Fruit fly (Drosophila melanogaster) whole organism, embryonic: ENCODE data around the gene Pfdn2.

Experiments used
- Ada2b ChIP-seq: fragments of 200-800 bp; sonication (Bioruptor generic); IDR thresholded peaks from 2 replicates; pipeline ENCODE4 v1.3.6; 2022; ENCODE audit warnings: missing biosample characterization, missing genetic modification characterization
- Adf1 ChIP-seq: fragments of 200-800 bp; sonication (Bioruptor generic); IDR thresholded peaks from 2 replicates; pipeline ENCODE4 v1.3.6; 2022; ENCODE audit warnings: missing biosample characterization, missing genetic modification characterization
- CG10209 ChIP-seq: fragments of 200-800 bp; sonication (Bioruptor generic); optimal IDR thresholded peaks from 3 replicates; lab custom pipeline; 2017; ENCODE audit warnings: missing biosample characterization, mild to moderate bottlenecking, missing genetic modification characterization, missing genetic modification reagents
- CG10462 ChIP-seq: fragments of 200-800 bp; sonication (Bioruptor generic); optimal IDR thresholded peaks from 2 replicates; lab custom pipeline; 2016; ENCODE audit warnings: missing biosample characterization, missing genetic modification characterization
- CG10565 ChIP-seq: fragments of 200-800 bp; sonication (Bioruptor generic); optimal IDR thresholded peaks from 3 replicates; lab custom pipeline; 2016; ENCODE audit warnings: missing biosample characterization, mild to moderate bottlenecking, missing genetic modification characterization
- CG11504 ChIP-seq: fragments of 200-800 bp; sonication (Bioruptor generic); optimal IDR thresholded peaks from 3 replicates; lab custom pipeline; 2019; ENCODE audit warnings: missing biosample characterization, mild to moderate bottlenecking, missing genetic modification characterization, moderate library complexity
- CG11723 ChIP-seq: fragments of 200-800 bp; sonication (Bioruptor generic); optimal IDR thresholded peaks from 2 replicates; lab custom pipeline; 2017; ENCODE audit warnings: missing biosample characterization, mild to moderate bottlenecking, missing genetic modification characterization
- CG12391 ChIP-seq: fragments of 200-800 bp; sonication (Bioruptor generic); optimal IDR thresholded peaks from 3 replicates; lab custom pipeline; 2018; ENCODE audit warnings: missing biosample characterization, mild to moderate bottlenecking, missing genetic modification characterization, moderate library complexity
- CG13296 ChIP-seq: fragments of 200-800 bp; sonication (Bioruptor generic); optimal IDR thresholded peaks from 3 replicates; lab custom pipeline; 2018; ENCODE audit warnings: missing biosample characterization, mild to moderate bottlenecking, missing genetic modification characterization
- CG14014 ChIP-seq: fragments of 200-800 bp; sonication (Bioruptor generic); IDR thresholded peaks from 2 replicates; pipeline ENCODE4 v1.3.6; 2022; ENCODE audit warnings: missing biosample characterization, missing genetic modification characterization
- CG15011 ChIP-seq: fragments of 200-800 bp; sonication (Bioruptor generic); optimal IDR thresholded peaks from 3 replicates; lab custom pipeline; 2018; ENCODE audit warnings: missing biosample characterization, mild to moderate bottlenecking, missing genetic modification characterization
- CG17361 ChIP-seq: fragments of 200-800 bp; sonication (Bioruptor generic); IDR thresholded peaks from 3 replicates; pipeline ENCODE4 v1.3.6; 2022; ENCODE audit warnings: missing biosample characterization, missing genetic modification characterization
- CG17802 ChIP-seq: fragments of 200-800 bp; sonication (Bioruptor generic); optimal IDR thresholded peaks from 2 replicates; lab custom pipeline; 2018; ENCODE audit warnings: missing biosample characterization, mild to moderate bottlenecking, missing genetic modification characterization, moderate library complexity
- CG34224 ChIP-seq: fragments of 200-800 bp; sonication (Bioruptor generic); IDR thresholded peaks from 3 replicates; pipeline ENCODE4 v1.3.6; 2022; ENCODE audit warnings: missing biosample characterization, missing genetic modification characterization; ENCODE audit not compliant: partially characterized antibody
- CG5245 ChIP-seq: fragments of 200-800 bp; sonication (Bioruptor generic); optimal IDR thresholded peaks from 3 replicates; lab custom pipeline; 2016; ENCODE audit warnings: missing biosample characterization, missing genetic modification characterization
- CG8359 ChIP-seq: fragments of 200-800 bp; sonication (Bioruptor generic); optimal IDR thresholded peaks from 2 replicates; lab custom pipeline; 2017; ENCODE audit warnings: missing biosample characterization, mild to moderate bottlenecking, missing genetic modification characterization, borderline replicate concordance
- CG8924 ChIP-seq: fragments of 200-800 bp; optimal IDR thresholded peaks from 3 replicates; lab custom pipeline; 2019; ENCODE audit warnings: missing biosample characterization, mild to moderate bottlenecking, missing genetic modification characterization, moderate library complexity
- CG9215 ChIP-seq: fragments of 200-800 bp; sonication (Bioruptor generic); IDR thresholded peaks from 2 replicates; pipeline ENCODE4 v1.3.6; 2022; ENCODE audit warnings: missing biosample characterization, missing genetic modification characterization
- Dbx ChIP-seq: fragments of 200-800 bp; sonication (Bioruptor generic); IDR thresholded peaks from 3 replicates; pipeline ENCODE4 v1.3.6; 2022; ENCODE audit warnings: missing biosample characterization, missing genetic modification characterization
- Dek ChIP-seq: fragments of 200-800 bp; sonication (Bioruptor generic); optimal IDR thresholded peaks from 3 replicates; lab custom pipeline; 2019; ENCODE audit warnings: missing biosample characterization, mild to moderate bottlenecking, missing genetic modification characterization, moderate library complexity
- Dref ChIP-seq: fragments of 200-800 bp; sonication (Bioruptor generic); IDR thresholded peaks from 2 replicates; pipeline ENCODE4 v1.3.6; 2022; ENCODE audit warnings: missing biosample characterization, missing genetic modification characterization
- HLHmδ ChIP-seq: fragments of 200-800 bp; sonication (Bioruptor generic); optimal IDR thresholded peaks from 2 replicates; lab custom pipeline; 2018; ENCODE audit warnings: missing biosample characterization, mild to moderate bottlenecking, missing genetic modification characterization, moderate library complexity
- MBD-R2 ChIP-seq: fragments of 200-800 bp; sonication (Bioruptor generic); IDR thresholded peaks from 2 replicates; pipeline ENCODE4 v1.3.6; 2022; ENCODE audit warnings: missing biosample characterization, missing genetic modification characterization
- Max ChIP-seq: fragments of 200-800 bp; sonication (Bioruptor generic); optimal IDR thresholded peaks from 2 replicates; lab custom pipeline; 2016; ENCODE audit warnings: missing biosample characterization, mild to moderate bottlenecking, missing genetic modification characterization
- Meics ChIP-seq: fragments of 200-800 bp; sonication (Bioruptor generic); optimal IDR thresholded peaks from 2 replicates; lab custom pipeline; 2017; ENCODE audit warnings: missing biosample characterization, mild to moderate bottlenecking, missing genetic modification characterization
- Nf-YA ChIP-seq: fragments of 200-800 bp; sonication (Bioruptor generic); IDR thresholded peaks from 2 replicates; pipeline ENCODE4 v1.3.6; 2022; ENCODE audit warnings: missing biosample characterization, missing genetic modification characterization
- Nf-YC ChIP-seq: fragments of 200-800 bp; optimal IDR thresholded peaks from 3 replicates; lab custom pipeline; 2019; ENCODE audit warnings: missing biosample characterization, mild to moderate bottlenecking, missing genetic modification characterization, moderate library complexity
- Oli ChIP-seq: fragments of 200-800 bp; sonication (Bioruptor generic); optimal IDR thresholded peaks from 2 replicates; lab custom pipeline; 2018; ENCODE audit warnings: missing biosample characterization, mild to moderate bottlenecking, missing genetic modification characterization, moderate library complexity
- Opbp ChIP-seq: fragments of 200-800 bp; sonication (Bioruptor generic); IDR thresholded peaks from 3 replicates; pipeline ENCODE4 v1.3.6; 2022; ENCODE audit warnings: missing biosample characterization, missing genetic modification characterization; ENCODE audit not compliant: partially characterized antibody
- Sry-β ChIP-seq: fragments of 200-800 bp; sonication (Bioruptor generic); optimal IDR thresholded peaks from 2 replicates; lab custom pipeline; 2018; ENCODE audit warnings: missing biosample characterization, mild to moderate bottlenecking, missing genetic modification characterization, moderate library complexity
- Vsx1 ChIP-seq: fragments of 200-800 bp; sonication (Bioruptor generic); optimal IDR thresholded peaks from 2 replicates; lab custom pipeline; 2017; ENCODE audit warnings: missing biosample characterization, mild to moderate bottlenecking, missing genetic modification characterization, missing genetic modification reagents
- YL-1 ChIP-seq: fragments of 200-800 bp; sonication (Bioruptor generic); optimal IDR thresholded peaks from 3 replicates; lab custom pipeline; 2017; ENCODE audit warnings: missing biosample characterization, mild to moderate bottlenecking, missing genetic modification characterization
- abd-A ChIP-seq: fragments of 200-800 bp; sonication (Bioruptor generic); optimal IDR thresholded peaks from 3 replicates; lab custom pipeline; 2019; ENCODE audit warnings: missing biosample characterization, mild to moderate bottlenecking, missing genetic modification characterization, moderate library complexity
- bigmax ChIP-seq: fragments of 200-800 bp; sonication (Bioruptor generic); optimal IDR thresholded peaks from 2 replicates; lab custom pipeline; 2018; ENCODE audit warnings: missing biosample characterization, mild to moderate bottlenecking, missing genetic modification characterization
- bsh ChIP-seq, 2 experiments: fragments of 200-800 bp; sonication (Bioruptor generic); optimal IDR thresholded peaks; 2 replicates each; lab custom pipeline; 2017 to 2018; ENCODE audit warnings: mild to moderate bottlenecking in 2 of 2, missing biosample characterization in 2 of 2, missing genetic modification characterization in 2 of 2, moderate library complexity in 1 of 2
- cad ChIP-seq: fragments of >200 bp; optimal IDR thresholded peaks from 2 replicates; lab custom pipeline; 2017; ENCODE audit warnings: missing biosample characterization, missing genetic modification characterization
- crol ChIP-seq: fragments of 200-800 bp; sonication (Bioruptor generic); IDR thresholded peaks from 2 replicates; pipeline ENCODE4 v1.3.6; 2022; ENCODE audit warnings: missing biosample characterization, missing genetic modification characterization
- dan ChIP-seq: fragments of 200-800 bp; sonication (Bioruptor generic); IDR thresholded peaks from 2 replicates; pipeline ENCODE4 v1.3.6; 2022; ENCODE audit warnings: missing biosample characterization, missing genetic modification characterization
- gem ChIP-seq: fragments of 200-800 bp; sonication (Bioruptor generic); optimal IDR thresholded peaks from 2 replicates; lab custom pipeline; 2019; ENCODE audit warnings: missing biosample characterization, mild to moderate bottlenecking, missing genetic modification characterization, moderate library complexity
- gfzf ChIP-seq: fragments of 200-800 bp; sonication (Bioruptor generic); optimal IDR thresholded peaks from 2 replicates; lab custom pipeline; 2016; ENCODE audit warnings: missing biosample characterization, mild to moderate bottlenecking, missing genetic modification characterization, moderate library complexity
- gro ChIP-seq: fragments of 200-800 bp; sonication (Bioruptor generic); optimal IDR thresholded peaks from 2 replicates; lab custom pipeline; 2016; ENCODE audit warnings: missing biosample characterization, missing genetic modification characterization
- h ChIP-seq: fragments of >200 bp; optimal IDR thresholded peaks from 2 replicates; lab custom pipeline; 2017
- maf-S ChIP-seq: fragments of 200-800 bp; sonication (Bioruptor generic); optimal IDR thresholded peaks from 2 replicates; lab custom pipeline; 2016; ENCODE audit warnings: missing biosample characterization, missing genetic modification characterization
- prd ChIP-seq, 3 experiments: fragments of >200 bp in 2 of 3; fragments of 200-800 bp in 1 of 3; sonication (Bioruptor generic) in 1 of 3; optimal IDR thresholded peaks in 2 of 3; IDR thresholded peaks in 1 of 3; 2 replicates in 2 of 3; 3 replicates in 1 of 3; pipeline versions ENCODE4 v1.3.6 to Lab custom; 2017 to 2022; ENCODE audit warnings: missing biosample characterization in 1 of 3, missing genetic modification characterization in 1 of 3
- sug ChIP-seq: fragments of 200-800 bp; optimal IDR thresholded peaks from 2 replicates; lab custom pipeline; 2019; ENCODE audit warnings: missing biosample characterization, mild to moderate bottlenecking, missing genetic modification characterization, moderate library complexity
- tin ChIP-seq: fragments of 200-800 bp; sonication (Bioruptor generic); optimal IDR thresholded peaks from 3 replicates; lab custom pipeline; 2016; ENCODE audit warnings: missing biosample characterization, missing genetic modification characterization
- trh ChIP-seq: fragments of 200-800 bp; sonication (Bioruptor generic); optimal IDR thresholded peaks from 2 replicates; lab custom pipeline; 2016; ENCODE audit warnings: missing biosample characterization, missing genetic modification characterization
- vnd ChIP-seq: fragments of 200-800 bp; sonication (Bioruptor generic); IDR thresholded peaks from 3 replicates; pipeline ENCODE4 v1.3.6; 2022; ENCODE audit warnings: missing biosample characterization, missing genetic modification characterization; ENCODE audit not compliant: partially characterized antibody
- wdn ChIP-seq: fragments of 200-800 bp; sonication (Bioruptor generic); IDR thresholded peaks from 2 replicates; pipeline ENCODE4 v1.3.6; 2022; ENCODE audit warnings: missing biosample characterization, missing genetic modification characterization
- wor ChIP-seq: fragments of 200-800 bp; sonication (Bioruptor generic); IDR thresholded peaks from 2 replicates; pipeline ENCODE4 v1.3.6; 2022; ENCODE audit warnings: missing biosample characterization, missing genetic modification characterization

Gene Pfdn2

dm6 chr3L:11119396-11119900, 45.3 kb upstream of the Pfdn2 start (continued):
- TF ChIP-seq abd-A, result no peak
- TF ChIP-seq CG10209 (GFP tag; lab: Kevin White, UChicago), result no peak
- TF ChIP-seq h, result no peak
- no peak for TF ChIP-seq CG17361 (GFP tag; lab: Robert Waterston, UW)
- TF ChIP-seq gro, result no peak
- TF ChIP-seq sug, result peak; percentile 83
- no peak for TF ChIP-seq YL-1
- TF ChIP-seq Adf1 (GFP tag; lab: Robert Waterston, UW), result peak; percentile 11; the same call in 1 of the 2 replicates
- no peak for TF ChIP-seq trh (GFP tag; lab: Kevin White, UChicago)
- TF ChIP-seq CG8924 (tag; lab: Kevin White, UChicago), result no peak
- no peak for TF ChIP-seq Oli (tag; lab: Kevin White, UChicago)
- no peak for TF ChIP-seq vnd (GFP tag; lab: Robert Waterston, UW)
- no peak for TF ChIP-seq CG14014
- TF ChIP-seq Sry-β, result no peak
- no peak for TF ChIP-seq CG15011 (GFP tag; lab: Kevin White, UChicago)
- no peak for TF ChIP-seq CG13296 (GFP tag; lab: Kevin White, UChicago)
- peak; percentile 37; the same call in 1 of the 3 replicates for TF ChIP-seq Dbx (GFP tag; lab: Robert Waterston, UW)
- 0 out of 2 replicates have a peak, but pooled peaks have one; percentile 13 for TF ChIP-seq MBD-R2
- no peak for TF ChIP-seq Dek (tag; lab: Kevin White, UChicago)
- TF ChIP-seq wor (GFP tag; lab: Robert Waterston, UW), result no peak
- no peak for TF ChIP-seq dan (GFP tag; lab: Robert Waterston, UW)
- peak; percentile 15 for TF ChIP-seq cad
- no peak for TF ChIP-seq bigmax (GFP tag; lab: Kevin White, UChicago)
- no peak for TF ChIP-seq bsh (GFP tag; optimal IDR thresholded peaks at IDR 0.05; lab: Kevin White, UChicago)
- TF ChIP-seq CG11723 (GFP tag; lab: Kevin White, UChicago), result no peak
- TF ChIP-seq Meics (GFP tag; lab: Kevin White, UChicago), result no peak
- TF ChIP-seq Max, result no peak
- TF ChIP-seq crol (GFP tag; lab: Robert Waterston, UW), result peak; percentile 77
- TF ChIP-seq Dref (GFP tag; lab: Robert Waterston, UW), result no peak
- no peak for TF ChIP-seq CG11504 (tag; lab: Kevin White, UChicago)
- TF ChIP-seq CG9215 (GFP tag; lab: Robert Waterston, UW), result peak; percentile 84
- TF ChIP-seq Vsx1, result no peak
- no peak for TF ChIP-seq CG17802 (tag; lab: Kevin White, UChicago)
- TF ChIP-seq gfzf, result no peak
- TF ChIP-seq CG5245, result no peak
- TF ChIP-seq Nf-YC, result no peak
- TF ChIP-seq CG10565, result no peak
- TF ChIP-seq wdn (GFP tag; lab: Robert Waterston, UW), result 0 out of 2 replicates have a peak, but pooled peaks have one; percentile 14
- no peak for TF ChIP-seq CG10462 (GFP tag; lab: Kevin White, UChicago)
- no peak for TF ChIP-seq CG8359 (GFP tag; lab: Kevin White, UChicago)
- TF ChIP-seq gem (tag; lab: Kevin White, UChicago), result no peak
- no peak for TF ChIP-seq Nf-YA (GFP tag; lab: Robert Waterston, UW)
- no peak for TF ChIP-seq CG12391 (tag; lab: Kevin White, UChicago)
- TF ChIP-seq Ada2b (GFP tag; lab: Robert Waterston, UW), result no peak
- no peak for TF ChIP-seq maf-S (GFP tag; lab: Kevin White, UChicago)
- no peak for TF ChIP-seq prd (optimal IDR thresholded peaks at IDR 0.05; lab: Kevin White, UChicago)
- TF ChIP-seq prd (GFP tag; IDR thresholded peaks at IDR 0.05; lab: Robert Waterston, UW), result 0 out of 3 replicates have a peak, but pooled peaks have one; percentile 9
- no peak for TF ChIP-seq HLHmδ (GFP tag; lab: Kevin White, UChicago)
- 0 out of 3 replicates have a peak, but pooled peaks have one; percentile 51 for TF ChIP-seq CG34224
- no peak for TF ChIP-seq tin (GFP tag; lab: Kevin White, UChicago)
- TF ChIP-seq Opbp (GFP tag; lab: Robert Waterston, UW), result no peak
